Fruit fly (Drosophila melanogaster) whole organism, prepupa: ENCODE data around the gene CG14194.
A peak's percentile ranks its signal among the peaks of the same experiment; 100 is the strongest.

ENCODE experiments used
- CG10631 ChIP-seq: fragments of 200-800 bp; sonication (Bioruptor generic); optimal IDR thresholded peaks from 2 replicates; lab custom pipeline; 2016; ENCODE audit warnings: missing biosample characterization, missing genetic modification characterization
- CG10669 ChIP-seq: fragments of 200-800 bp; sonication (Bioruptor generic); optimal IDR thresholded peaks from 3 replicates; lab custom pipeline; 2018; ENCODE audit warnings: missing biosample characterization, mild to moderate bottlenecking, missing genetic modification characterization, moderate library complexity
- CG11294 ChIP-seq: fragments of 200-800 bp; sonication (Bioruptor generic); IDR thresholded peaks from 2 replicates; pipeline ENCODE4 v1.3.6; 2022; ENCODE audit warnings: missing biosample characterization, missing genetic modification characterization
- CG11762 ChIP-seq: fragments of 200-800 bp; sonication (Bioruptor generic); optimal IDR thresholded peaks from 3 replicates; lab custom pipeline; 2016; ENCODE audit warnings: missing biosample characterization, missing genetic modification characterization; ENCODE audit not compliant: insufficient read depth
- CG15336 ChIP-seq: fragments of 200-800 bp; sonication (Bioruptor generic); IDR thresholded peaks from 2 replicates; pipeline ENCODE4 v1.3.6; 2022; ENCODE audit warnings: missing biosample characterization, missing genetic modification characterization
- CG1621 ChIP-seq: fragments of 200-800 bp; sonication (Bioruptor generic); optimal IDR thresholded peaks from 3 replicates; lab custom pipeline; 2018; ENCODE audit warnings: missing biosample characterization, mild to moderate bottlenecking, missing genetic modification characterization
- CG16779 ChIP-seq: fragments of 200-800 bp; sonication (Bioruptor generic); optimal IDR thresholded peaks from 3 replicates; lab custom pipeline; 2017; ENCODE audit warnings: missing biosample characterization, mild to moderate bottlenecking, missing genetic modification characterization
- CG3032 ChIP-seq: fragments of 200-800 bp; optimal IDR thresholded peaks from 2 replicates; lab custom pipeline; 2019; ENCODE audit warnings: missing biosample characterization, mild to moderate bottlenecking, missing genetic modification characterization, moderate library complexity
- CG32006 ChIP-seq: fragments of 200-800 bp; sonication (Bioruptor generic); optimal IDR thresholded peaks from 3 replicates; lab custom pipeline; 2017; ENCODE audit warnings: missing biosample characterization, mild to moderate bottlenecking, missing genetic modification characterization
- CG34406 ChIP-seq: fragments of 200-800 bp; sonication (Bioruptor generic); optimal IDR thresholded peaks from 3 replicates; lab custom pipeline; 2016; ENCODE audit warnings: missing biosample characterization, missing genetic modification characterization
- CG3919 ChIP-seq: fragments of 200-800 bp; sonication (Bioruptor generic); optimal IDR thresholded peaks from 3 replicates; lab custom pipeline; 2016; ENCODE audit warnings: missing biosample characterization, missing genetic modification characterization
- CG4318 ChIP-seq: fragments of 200-800 bp; sonication (Bioruptor generic); optimal IDR thresholded peaks from 3 replicates; lab custom pipeline; 2017; ENCODE audit warnings: missing biosample characterization, mild to moderate bottlenecking, missing genetic modification characterization
- CG6276 ChIP-seq: fragments of 200-800 bp; sonication (Bioruptor generic); optimal IDR thresholded peaks from 2 replicates; lab custom pipeline; 2017; ENCODE audit warnings: missing biosample characterization, mild to moderate bottlenecking, missing genetic modification characterization
- CG6808 ChIP-seq: fragments of 200-800 bp; sonication (Bioruptor generic); optimal IDR thresholded peaks from 3 replicates; lab custom pipeline; 2017; ENCODE audit warnings: missing biosample characterization, missing genetic modification characterization, mild to moderate bottlenecking, moderate library complexity, missing genetic modification reagents
- CG6854 ChIP-seq: fragments of 200-800 bp; sonication (Bioruptor generic); optimal IDR thresholded peaks from 2 replicates; lab custom pipeline; 2017; ENCODE audit warnings: missing biosample characterization, mild to moderate bottlenecking, missing genetic modification characterization
- CG7368 ChIP-seq: fragments of 200-800 bp; sonication (Bioruptor generic); optimal IDR thresholded peaks from 3 replicates; lab custom pipeline; 2016; ENCODE audit warnings: missing biosample characterization, missing genetic modification characterization
- CG8632 ChIP-seq: fragments of 200-800 bp; sonication (Bioruptor generic); optimal IDR thresholded peaks from 3 replicates; lab custom pipeline; 2016; ENCODE audit warnings: missing biosample characterization, missing genetic modification characterization
- CG9139 ChIP-seq: fragments of 200-800 bp; sonication (Bioruptor generic); optimal IDR thresholded peaks from 3 replicates; lab custom pipeline; 2017; ENCODE audit warnings: missing biosample characterization, mild to moderate bottlenecking, missing genetic modification characterization
- Eip75B ChIP-seq: fragments of 200-800 bp; sonication (Bioruptor generic); optimal IDR thresholded peaks from 3 replicates; lab custom pipeline; 2016; ENCODE audit warnings: missing biosample characterization, missing genetic modification characterization
- Eip78C ChIP-seq: fragments of 200-800 bp; sonication (Bioruptor generic); peaks from one replicate; lab custom pipeline; 2016; ENCODE audit warnings: missing biosample characterization, missing genetic modification characterization
- Eip93F ChIP-seq: fragments of 200-800 bp; sonication (Bioruptor generic); optimal IDR thresholded peaks from 2 replicates; lab custom pipeline; 2016; ENCODE audit warnings: missing biosample characterization, mild to moderate bottlenecking, missing genetic modification characterization
- Ets21C ChIP-seq: fragments of 200-800 bp; sonication (Bioruptor generic); optimal IDR thresholded peaks from 3 replicates; lab custom pipeline; 2016; ENCODE audit warnings: missing biosample characterization, missing genetic modification characterization
- Ets96B ChIP-seq: fragments of 200-800 bp; optimal IDR thresholded peaks from 2 replicates; lab custom pipeline; 2019; ENCODE audit warnings: missing biosample characterization, mild to moderate bottlenecking, missing genetic modification characterization, moderate library complexity
- Gug ChIP-seq: fragments of 200-800 bp; sonication (Bioruptor generic); IDR thresholded peaks from 2 replicates; pipeline ENCODE4 v1.3.6; 2022; ENCODE audit warnings: missing biosample characterization, missing genetic modification characterization
- Hr38 ChIP-seq: sonication (Bioruptor generic); optimal IDR thresholded peaks from 2 replicates; lab custom pipeline; 2016; ENCODE audit warnings: missing biosample characterization, missing genetic modification characterization
- Hr39 ChIP-seq: fragments of 200-800 bp; sonication (Bioruptor generic); optimal IDR thresholded peaks from 2 replicates; lab custom pipeline; 2016; ENCODE audit warnings: missing biosample characterization, missing genetic modification characterization
- Hr4 ChIP-seq: fragments of 200-800 bp; sonication (Bioruptor generic); optimal IDR thresholded peaks from 3 replicates; lab custom pipeline; 2016; ENCODE audit warnings: missing biosample characterization, missing genetic modification characterization
- Lpt ChIP-seq: fragments of 200-800 bp; sonication (Bioruptor generic); optimal IDR thresholded peaks from 3 replicates; lab custom pipeline; 2016; ENCODE audit warnings: missing biosample characterization, missing genetic modification characterization
- Met ChIP-seq: fragments of 200-800 bp; sonication (Bioruptor generic); optimal IDR thresholded peaks from 3 replicates; lab custom pipeline; 2016; ENCODE audit warnings: missing biosample characterization, missing genetic modification characterization
- OdsH ChIP-seq: fragments of 200-800 bp; sonication (Bioruptor generic); optimal IDR thresholded peaks from 3 replicates; lab custom pipeline; 2016; ENCODE audit warnings: missing biosample characterization, missing genetic modification characterization
- Sox102F ChIP-seq: fragments of 200-800 bp; sonication (Bioruptor generic); optimal IDR thresholded peaks from 2 replicates; lab custom pipeline; 2016; ENCODE audit warnings: missing biosample characterization, mild to moderate bottlenecking, missing genetic modification characterization
- Sox14 ChIP-seq: fragments of 200-800 bp; sonication (Bioruptor generic); optimal IDR thresholded peaks from 3 replicates; lab custom pipeline; 2016; ENCODE audit warnings: missing biosample characterization, missing genetic modification characterization
- acj6 ChIP-seq: fragments of 200-800 bp; sonication (Bioruptor generic); optimal IDR thresholded peaks from 3 replicates; lab custom pipeline; 2016; ENCODE audit warnings: missing biosample characterization, missing genetic modification characterization
- cyc ChIP-seq: fragments of 200-800 bp; sonication (Bioruptor generic); optimal IDR thresholded peaks from 3 replicates; lab custom pipeline; 2016; ENCODE audit warnings: missing biosample characterization, missing genetic modification characterization
- dac ChIP-seq: fragments of 200-800 bp; sonication (Bioruptor generic); optimal IDR thresholded peaks from 2 replicates; lab custom pipeline; 2017; ENCODE audit warnings: missing biosample characterization, mild to moderate bottlenecking, missing genetic modification characterization
- dsx ChIP-seq: fragments of 200-800 bp; optimal IDR thresholded peaks from 3 replicates; lab custom pipeline; 2019; ENCODE audit warnings: missing biosample characterization, mild to moderate bottlenecking, missing genetic modification characterization, moderate library complexity; ENCODE audit not compliant: poor library complexity, severe bottlenecking
- esn ChIP-seq: fragments of 200-800 bp; sonication (Bioruptor generic); optimal IDR thresholded peaks from 2 replicates; lab custom pipeline; 2016; ENCODE audit warnings: missing biosample characterization, mild to moderate bottlenecking, missing genetic modification characterization, moderate library complexity
- fd59A ChIP-seq: fragments of 200-800 bp; sonication (Bioruptor generic); optimal IDR thresholded peaks from 2 replicates; lab custom pipeline; 2017; ENCODE audit warnings: missing biosample characterization, mild to moderate bottlenecking, missing genetic modification characterization, missing genetic modification reagents
- fkh ChIP-seq: fragments of 200-800 bp; sonication (Bioruptor generic); optimal IDR thresholded peaks from 3 replicates; lab custom pipeline; 2017; ENCODE audit warnings: missing biosample characterization, mild to moderate bottlenecking, missing genetic modification characterization, moderate library complexity
- net ChIP-seq: fragments of 200-800 bp; sonication (Bioruptor generic); optimal IDR thresholded peaks from 3 replicates; lab custom pipeline; 2016; ENCODE audit warnings: missing biosample characterization, missing genetic modification characterization
- pdm3 ChIP-seq: fragments of 200-800 bp; sonication (Bioruptor generic); optimal IDR thresholded peaks from 3 replicates; lab custom pipeline; 2016; ENCODE audit warnings: missing biosample characterization, missing genetic modification characterization
- spab ChIP-seq: fragments of 200-800 bp; sonication (Bioruptor generic); optimal IDR thresholded peaks from 2 replicates; lab custom pipeline; 2017; ENCODE audit warnings: missing biosample characterization, mild to moderate bottlenecking, missing genetic modification characterization, missing genetic modification reagents
- ss ChIP-seq, 2 experiments: fragments of 200-800 bp; sonication (Bioruptor generic); optimal IDR thresholded peaks; 2 replicates in 1 of 2; 3 replicates in 1 of 2; lab custom pipeline; 2017 to 2018; ENCODE audit warnings: mild to moderate bottlenecking in 2 of 2, missing biosample characterization in 2 of 2, missing genetic modification characterization in 2 of 2, moderate library complexity in 1 of 2
- svp ChIP-seq: fragments of 200-800 bp; sonication (Bioruptor generic); peaks from one replicate; lab custom pipeline; 2016; ENCODE audit warnings: missing biosample characterization, missing genetic modification characterization
- topi ChIP-seq: fragments of 200-800 bp; sonication (Bioruptor generic); optimal IDR thresholded peaks from 3 replicates; lab custom pipeline; 2016; ENCODE audit warnings: missing biosample characterization, missing genetic modification characterization
- vri ChIP-seq: fragments of 200-800 bp; sonication (Bioruptor generic); optimal IDR thresholded peaks from 3 replicates; lab custom pipeline; 2016; ENCODE audit warnings: missing biosample characterization, mild to moderate bottlenecking, missing genetic modification characterization

CG14194 gene

DNA sequence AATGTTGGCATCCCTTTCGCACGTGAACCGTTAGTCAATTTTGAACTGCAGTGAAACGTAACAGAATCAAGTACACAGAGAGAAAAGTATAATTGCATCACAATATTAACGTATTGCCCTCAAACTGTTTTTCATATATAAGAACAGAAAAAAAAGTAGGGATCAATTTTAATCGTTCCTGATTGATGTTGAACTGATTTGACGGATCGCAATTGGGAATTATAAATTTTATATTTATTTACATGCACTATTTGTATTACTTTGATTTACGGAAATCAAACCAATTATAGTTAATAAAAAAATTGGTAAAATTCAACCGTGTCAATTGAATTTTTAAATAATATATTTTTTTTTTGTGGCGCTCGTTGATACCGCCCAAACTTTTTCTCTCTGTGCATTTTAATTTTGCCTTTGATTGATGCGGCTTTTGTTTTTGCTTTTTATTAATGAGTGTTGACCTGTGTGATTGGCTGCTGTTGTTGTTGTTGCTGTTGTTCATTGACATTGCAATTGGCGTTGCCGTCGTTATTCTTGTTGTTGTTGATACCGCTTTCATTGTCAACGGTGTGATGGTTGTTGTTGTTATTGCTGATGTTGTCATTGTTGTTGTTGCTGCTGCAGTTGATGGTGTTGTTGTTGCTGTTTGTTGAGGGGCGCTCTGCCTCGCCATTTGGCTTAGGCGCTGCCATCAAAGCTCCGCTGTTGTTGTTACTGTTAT is 40.6 kb upstream of the CG14194 start (continued):
- TF ChIP-seq ss (GFP tag; optimal IDR thresholded peaks at IDR 0.05; lab: Kevin White, UChicago) (peak in 1 of 2 experiments; percentile 49), CG9139 (GFP tag; lab: Kevin White, UChicago) (no peak), OdsH (GFP tag; lab: Kevin White, UChicago) (peak; percentile 84), Gug (GFP tag; lab: Robert Waterston, UW) (peak; percentile 50), vri (GFP tag; lab: Kevin White, UChicago) (peak; percentile 37), CG6276 (GFP tag; lab: Kevin White, UChicago) (peak; percentile 62), pdm3 (GFP tag; lab: Kevin White, UChicago) (peak; percentile 79), CG8632 (peak; percentile 72), CG34406 (GFP tag; lab: Kevin White, UChicago) (peak; percentile 80), spab (peak; percentile 48)

DNA sequence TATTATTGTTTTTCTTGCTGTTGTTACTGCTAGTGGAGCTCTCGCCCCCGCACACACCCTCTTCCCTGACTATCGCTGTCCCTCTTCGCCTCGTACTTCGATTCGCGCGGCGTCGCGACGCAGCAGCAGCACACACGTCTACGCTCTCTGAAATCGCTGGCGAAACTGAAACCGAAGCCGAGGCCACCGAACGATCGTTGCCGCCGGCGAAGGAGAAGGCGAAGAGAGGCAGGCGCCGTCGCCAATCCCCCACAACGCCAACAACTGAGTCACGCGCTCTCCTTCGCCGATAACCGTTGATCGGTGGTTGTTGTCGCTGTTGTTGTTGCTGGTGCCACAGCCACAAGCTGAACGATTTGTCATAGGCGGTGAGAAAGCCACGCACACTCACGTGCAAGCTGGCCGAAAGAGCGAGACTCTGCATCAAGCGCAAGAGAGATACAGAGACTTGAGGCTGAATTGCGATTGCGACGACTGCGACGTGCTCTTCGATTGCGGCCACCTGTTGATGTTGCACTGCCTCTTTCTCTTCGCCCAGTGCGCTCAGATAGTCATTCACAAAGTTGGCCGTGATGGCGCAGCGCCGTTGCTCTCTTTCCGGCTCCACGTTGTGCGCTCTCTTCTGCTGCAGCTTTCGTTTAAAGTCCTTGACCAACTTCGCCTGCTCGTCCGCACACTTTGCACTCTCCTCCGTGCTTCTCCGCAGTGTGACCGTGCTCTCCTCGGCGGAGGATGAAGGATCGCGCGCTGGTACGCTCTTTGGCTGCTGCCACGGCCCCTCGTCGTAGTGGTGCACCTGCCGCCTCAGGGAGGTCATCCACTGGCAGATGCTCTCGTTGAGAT is 39.8 kb upstream of the CG14194 start:
- TF ChIP-seq esn (GFP tag; lab: Kevin White, UChicago) = no peak
- peak; percentile 2 for TF ChIP-seq CG3919
- peak; percentile 47; the same call in 1 of the 2 replicates for TF ChIP-seq Gug (GFP tag; lab: Robert Waterston, UW)
- TF ChIP-seq Ets21C (GFP tag; lab: Kevin White, UChicago) = no peak
- no peak for TF ChIP-seq CG6808 (GFP tag; lab: Kevin White, UChicago)
- TF ChIP-seq CG8632 = no peak
- TF ChIP-seq Hr39 = no peak
- no peak for TF ChIP-seq Hr38 (GFP tag; lab: Kevin White, UChicago)
- TF ChIP-seq CG1621 (tag; lab: Kevin White, UChicago) = no peak
- peak; percentile 54 for TF ChIP-seq fkh
- peak; percentile 52 for TF ChIP-seq CG16779 (tag; lab: Kevin White, UChicago)
- peak; percentile 43 for TF ChIP-seq vri (GFP tag; lab: Kevin White, UChicago)
- TF ChIP-seq Sox102F (GFP tag; lab: Kevin White, UChicago) = peak; percentile 50
- no peak for TF ChIP-seq CG4318 (GFP tag; lab: Kevin White, UChicago)
- no peak for TF ChIP-seq Lpt (GFP tag; lab: Kevin White, UChicago)
- TF ChIP-seq Eip75B (GFP tag; lab: Kevin White, UChicago) = peak; percentile 62
- TF ChIP-seq dac (GFP tag; lab: Kevin White, UChicago) = no peak
- TF ChIP-seq Eip93F = no peak
- no peak for TF ChIP-seq CG10669 (GFP tag; lab: Kevin White, UChicago)
- peak; percentile 53; the same call in 1 of the 2 replicates for TF ChIP-seq CG15336 (GFP tag; lab: Robert Waterston, UW)
- no peak for TF ChIP-seq Ets96B (tag; lab: Kevin White, UChicago)
- TF ChIP-seq net (GFP tag; lab: Kevin White, UChicago) = no peak
- peak; percentile 49 for TF ChIP-seq CG6854 (GFP tag; lab: Kevin White, UChicago)
- TF ChIP-seq Sox14 (GFP tag; lab: Kevin White, UChicago) = peak; percentile 9
- no peak for TF ChIP-seq fd59A (GFP tag; lab: Kevin White, UChicago)
- TF ChIP-seq Hr4 (GFP tag; lab: Kevin White, UChicago) = no peak
- no peak for TF ChIP-seq spab
- no peak for TF ChIP-seq CG34406 (GFP tag; lab: Kevin White, UChicago)
- no peak for TF ChIP-seq acj6 (GFP tag; lab: Kevin White, UChicago)
- TF ChIP-seq CG11294 (GFP tag; lab: Robert Waterston, UW) = no peak
- peak; percentile 20 for TF ChIP-seq CG7368 (GFP tag; lab: Kevin White, UChicago)
- peak; percentile 40 for TF ChIP-seq dsx (GFP tag; lab: Kevin White, UChicago)
- TF ChIP-seq cyc = no peak
- TF ChIP-seq Eip78C = peak; percentile 34
- TF ChIP-seq topi = no peak
- TF ChIP-seq svp = peak; percentile 94
- TF ChIP-seq CG11762 (GFP tag; lab: Kevin White, UChicago) = no peak
- no peak for TF ChIP-seq CG10631
- TF ChIP-seq Met = no peak
- TF ChIP-seq CG3032 = no peak
- TF ChIP-seq CG32006 (GFP tag; lab: Kevin White, UChicago) = no peak
- TF ChIP-seq CG6276 (GFP tag; lab: Kevin White, UChicago) = peak; percentile 41
